Fruit fly (Drosophila melanogaster) whole organism, embryonic: ENCODE data around the gene snu.

Experiments used
- Adf1 ChIP-seq: fragments of 200-800 bp; sonication (Bioruptor generic); IDR thresholded peaks from 2 replicates; pipeline ENCODE4 v1.3.6; 2022; ENCODE audit warnings: missing biosample characterization, missing genetic modification characterization
- CG15479 ChIP-seq: fragments of 200-800 bp; sonication (Bioruptor generic); optimal IDR thresholded peaks from 3 replicates; lab custom pipeline; 2019; ENCODE audit warnings: missing biosample characterization, mild to moderate bottlenecking, missing genetic modification characterization, moderate library complexity
- CG2199 ChIP-seq: fragments of 200-800 bp; sonication (Bioruptor generic); IDR thresholded peaks from 3 replicates; pipeline ENCODE4 v1.3.6; 2022; ENCODE audit warnings: missing biosample characterization, missing genetic modification characterization
- CG32772 ChIP-seq: fragments of 200-800 bp; sonication (Bioruptor generic); IDR thresholded peaks from 2 replicates; pipeline ENCODE4 v1.3.6; 2022; ENCODE audit warnings: missing biosample characterization, missing genetic modification characterization
- CG8290 ChIP-seq, 3 experiments: fragments of 200-800 bp; sonication (Bioruptor generic); optimal IDR thresholded peaks; 2 replicates each; lab custom pipeline; 2016 to 2019; ENCODE audit warnings: missing biosample characterization in 3 of 3, missing genetic modification characterization in 3 of 3, mild to moderate bottlenecking in 2 of 3, moderate library complexity in 1 of 3
- CG8944 ChIP-seq: fragments of 200-800 bp; sonication (Bioruptor generic); optimal IDR thresholded peaks from 3 replicates; lab custom pipeline; 2016; ENCODE audit warnings: missing biosample characterization, missing genetic modification characterization
- CoRest ChIP-seq: fragments of 200-800 bp; sonication (Bioruptor generic); optimal IDR thresholded peaks from 3 replicates; lab custom pipeline; 2018; ENCODE audit warnings: missing biosample characterization, mild to moderate bottlenecking, missing genetic modification characterization, moderate library complexity
- D ChIP-seq, 2 experiments: fragments of 200-800 bp in 1 of 2; fragments of >200 bp in 1 of 2; sonication (Bioruptor generic) in 1 of 2; optimal IDR thresholded peaks; 2 replicates in 1 of 2; 3 replicates in 1 of 2; lab custom pipeline; 2017; ENCODE audit warnings: mild to moderate bottlenecking in 1 of 2, missing biosample characterization in 1 of 2, missing genetic modification characterization in 1 of 2, missing genetic modification reagents in 1 of 2
- D19A ChIP-seq: fragments of 200-800 bp; optimal IDR thresholded peaks from 3 replicates; lab custom pipeline; 2019; ENCODE audit warnings: missing biosample characterization, mild to moderate bottlenecking, missing genetic modification characterization, moderate library complexity
- Dip2 ChIP-seq: fragments of 200-800 bp; sonication (Bioruptor generic); IDR thresholded peaks from 2 replicates; pipeline ENCODE4 v1.3.6; 2022; ENCODE audit warnings: missing biosample characterization, missing genetic modification characterization
- Dref ChIP-seq: fragments of 200-800 bp; sonication (Bioruptor generic); IDR thresholded peaks from 2 replicates; pipeline ENCODE4 v1.3.6; 2022; ENCODE audit warnings: missing biosample characterization, missing genetic modification characterization
- Ets65A ChIP-seq: fragments of 200-800 bp; sonication (Bioruptor generic); peaks from one replicate; lab custom pipeline; 2016; ENCODE audit warnings: missing biosample characterization, missing genetic modification characterization
- Neu2 ChIP-seq: fragments of 200-800 bp; sonication (Bioruptor generic); optimal IDR thresholded peaks from 3 replicates; lab custom pipeline; 2016; ENCODE audit warnings: missing biosample characterization, missing genetic modification characterization, borderline replicate concordance
- az2 ChIP-seq: fragments of 200-800 bp; sonication (Bioruptor generic); optimal IDR thresholded peaks from 3 replicates; lab custom pipeline; 2016; ENCODE audit warnings: missing biosample characterization, missing genetic modification characterization
- caup ChIP-seq: fragments of 200-800 bp; sonication (Bioruptor generic); optimal IDR thresholded peaks from 3 replicates; lab custom pipeline; 2017; ENCODE audit warnings: missing biosample characterization, mild to moderate bottlenecking, missing genetic modification characterization, moderate library complexity; ENCODE audit not compliant: severe bottlenecking
- croc ChIP-seq: fragments of 200-800 bp; sonication (Bioruptor generic); conservative IDR thresholded peaks from 3 replicates; pipeline ENCODE4 v1.3.6; 2022; ENCODE audit warnings: missing biosample characterization, missing genetic modification characterization
- dmrt99B ChIP-seq: fragments of 200-800 bp; sonication (Bioruptor generic); optimal IDR thresholded peaks from 2 replicates; lab custom pipeline; 2018; ENCODE audit warnings: missing biosample characterization, mild to moderate bottlenecking, missing genetic modification characterization, moderate library complexity
- hth ChIP-seq: fragments of >200 bp; optimal IDR thresholded peaks from 2 replicates; lab custom pipeline; 2017; ENCODE audit warnings: inconsistent platforms
- ken ChIP-seq: fragments of 200-800 bp; sonication (Bioruptor generic); IDR thresholded peaks from 3 replicates; pipeline ENCODE4 v1.3.6; 2022; ENCODE audit warnings: missing biosample characterization, missing genetic modification characterization
- phol ChIP-seq: fragments of 200-800 bp; sonication (Bioruptor generic); optimal IDR thresholded peaks from 3 replicates; lab custom pipeline; 2018; ENCODE audit warnings: missing biosample characterization, mild to moderate bottlenecking, missing genetic modification characterization, moderate library complexity
- repo ChIP-seq: fragments of 200-800 bp; sonication (Bioruptor generic); optimal IDR thresholded peaks from 2 replicates; lab custom pipeline; 2016; ENCODE audit warnings: missing biosample characterization, missing genetic modification characterization
- row ChIP-seq: fragments of 200-800 bp; sonication (Bioruptor generic); IDR thresholded peaks from 3 replicates; pipeline ENCODE4 v1.3.6; 2022; ENCODE audit warnings: missing biosample characterization, missing genetic modification characterization
- run ChIP-seq: fragments of 200-800 bp; sonication (Bioruptor generic); optimal IDR thresholded peaks from 3 replicates; lab custom pipeline; 2018; ENCODE audit warnings: missing biosample characterization, mild to moderate bottlenecking, missing genetic modification characterization
- scrt ChIP-seq: fragments of 200-800 bp; sonication (Bioruptor generic); optimal IDR thresholded peaks from 2 replicates; lab custom pipeline; 2018; ENCODE audit warnings: missing biosample characterization, mild to moderate bottlenecking, missing genetic modification characterization, moderate library complexity
- seq ChIP-seq: fragments of 200-800 bp; sonication (Bioruptor generic); IDR thresholded peaks from 2 replicates; pipeline ENCODE4 v1.3.6; 2022; ENCODE audit warnings: missing biosample characterization, missing genetic modification characterization
- slou ChIP-seq: fragments of 200-800 bp; sonication (Bioruptor generic); optimal IDR thresholded peaks from 3 replicates; lab custom pipeline; 2016; ENCODE audit warnings: missing biosample characterization, missing genetic modification characterization
- slp2 ChIP-seq: fragments of 200-800 bp; sonication (Bioruptor generic); optimal IDR thresholded peaks from 2 replicates; lab custom pipeline; 2016; ENCODE audit warnings: missing biosample characterization, missing genetic modification characterization
- usp ChIP-seq: fragments of >200 bp; optimal IDR thresholded peaks from 2 replicates; lab custom pipeline; 2017; ENCODE audit warnings: missing biosample characterization, missing genetic modification characterization
- vvl ChIP-seq: fragments of 200-800 bp; sonication (Bioruptor generic); IDR thresholded peaks from 2 replicates; pipeline ENCODE4 v1.3.6; 2022; ENCODE audit warnings: missing biosample characterization, missing genetic modification characterization

Gene snu

DNA sequence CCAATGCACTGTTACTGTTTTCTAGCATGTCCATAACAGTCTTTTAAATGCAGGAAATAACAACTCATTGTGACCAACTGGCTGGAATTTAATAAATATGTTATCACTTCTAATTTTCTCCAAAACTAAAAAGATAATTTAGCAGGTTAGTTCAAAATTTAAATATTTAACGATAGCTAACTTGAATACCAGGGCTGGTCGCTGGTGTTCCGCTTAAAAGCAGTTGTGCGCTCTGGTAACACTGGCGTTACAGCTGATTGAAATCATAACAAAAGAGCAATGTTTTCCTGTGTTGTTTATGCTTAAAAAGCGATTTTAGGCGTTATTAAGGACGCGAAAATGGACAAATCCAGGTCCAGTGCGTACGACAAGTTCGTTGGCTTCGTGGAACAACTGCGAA, 21.2 kb downstream of the snu start, which contains the start of gene htt (continued):
- no peak for TF ChIP-seq seq (GFP tag; lab: Robert Waterston, UW)
- TF ChIP-seq Dip2: no peak
- TF ChIP-seq D (optimal IDR thresholded peaks at IDR 0.05; lab: Kevin White, UChicago): no peak
- TF ChIP-seq D (GFP tag; optimal IDR thresholded peaks at IDR 0.05; lab: Kevin White, UChicago): no peak
- no peak for TF ChIP-seq croc
- peak; percentile 26; the same call in 1 of the 2 replicates for TF ChIP-seq vvl (GFP tag; lab: Robert Waterston, UW)
- no peak for TF ChIP-seq CG15479 (GFP tag; lab: Kevin White, UChicago)
- no peak for TF ChIP-seq repo
- no peak for TF ChIP-seq Neu2 (GFP tag; lab: Kevin White, UChicago)
- no peak for TF ChIP-seq CG8944 (GFP tag; lab: Kevin White, UChicago)
- no peak for TF ChIP-seq az2 (GFP tag; lab: Kevin White, UChicago)
- 0 out of 3 replicates have a peak, but pooled peaks have one; percentile 20 for TF ChIP-seq row (GFP tag; lab: Robert Waterston, UW)
- no peak for TF ChIP-seq CG2199 (GFP tag; lab: Robert Waterston, UW)
- no peak for TF ChIP-seq usp (GFP tag; lab: Kevin White, UChicago)
- peak; percentile 32; the same call in 1 of the 2 replicates for TF ChIP-seq Dref (GFP tag; lab: Robert Waterston, UW)
- no peak for TF ChIP-seq CoRest (tag; lab: Kevin White, UChicago)
- TF ChIP-seq CG8290 (GFP tag; optimal IDR thresholded peaks at IDR 0.05; lab: Kevin White, UChicago): no peak
- no peak for TF ChIP-seq CG8290 (tag; optimal IDR thresholded peaks at IDR 0.05; lab: Kevin White, UChicago)
- no peak for TF ChIP-seq caup (GFP tag; lab: Kevin White, UChicago)
- peak; percentile 70 for TF ChIP-seq scrt
- no peak for TF ChIP-seq slp2 (GFP tag; lab: Kevin White, UChicago)
- TF ChIP-seq D19A: no peak
- no peak for TF ChIP-seq slou (GFP tag; lab: Kevin White, UChicago)
- no peak for TF ChIP-seq hth (lab: Kevin White, UChicago)
- TF ChIP-seq phol (tag; lab: Kevin White, UChicago): no peak
- TF ChIP-seq ken (GFP tag; lab: Robert Waterston, UW): no peak
- no peak for TF ChIP-seq dmrt99B

DNA sequence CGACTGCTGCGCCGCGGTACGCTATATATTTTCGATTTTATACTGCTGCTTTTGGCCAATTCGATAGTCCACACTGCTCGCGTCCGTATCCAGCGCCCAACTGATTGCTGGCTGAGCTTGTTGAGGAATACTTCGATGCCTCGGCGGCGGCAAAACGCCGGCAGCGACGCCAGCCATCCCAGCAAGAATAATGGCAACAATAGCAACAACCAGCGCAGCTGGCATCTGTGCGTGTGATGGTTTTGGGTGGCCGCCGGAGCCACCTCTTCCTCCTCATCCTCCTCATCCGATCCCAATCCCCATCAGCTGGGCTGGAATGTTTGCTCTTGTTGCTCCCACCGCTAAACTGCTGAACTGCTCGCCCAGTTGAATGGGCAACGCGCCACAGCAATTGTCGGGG, 69.8 kb downstream of the snu start, which contains the start of gene AstA-R2:
AstA-R2 (minus strand) TSS at position 101 of the 400 bp plus-strand sequence.
- TF ChIP-seq Adf1 (GFP tag; lab: Robert Waterston, UW): peak; percentile 39; the same call in 1 of the 2 replicates
- peak; percentile 23 for TF ChIP-seq Ets65A (GFP tag; lab: Kevin White, UChicago)
- no peak for TF ChIP-seq run (tag; lab: Kevin White, UChicago)
- no peak for TF ChIP-seq CG32772
